Fruit fly (Drosophila melanogaster): ENCODE data around the gene CG15160.
A peak's percentile ranks its signal among the peaks of the same experiment; 100 is the strongest.

The CG15160 gene

dm6 chr2L:18557965-18558537, 32.6 kb upstream of the CG15160 start:
- TF ChIP-seq esn (GFP tag; optimal IDR thresholded peaks at IDR 0.05) = peak; percentile 65
- TF ChIP-seq CG7368 (GFP tag; optimal IDR thresholded peaks at IDR 0.05) = peak; percentile 64
- peak; percentile 41 for TF ChIP-seq Met (GFP tag; optimal IDR thresholded peaks at IDR 0.05)
- no peak for TF ChIP-seq vri (GFP tag; optimal IDR thresholded peaks at IDR 0.05)
- peak; percentile 71 for TF ChIP-seq CG8632 (GFP tag; optimal IDR thresholded peaks at IDR 0.05)
- peak; percentile 64 for TF ChIP-seq CG3919 (GFP tag; optimal IDR thresholded peaks at IDR 0.05)
- TF ChIP-seq OdsH (GFP tag; optimal IDR thresholded peaks at IDR 0.05) = peak; percentile 75
- TF ChIP-seq CG6792 (GFP tag; optimal IDR thresholded peaks at IDR 0.05) = peak; percentile 70
- no peak for TF ChIP-seq Eip93F (GFP tag; optimal IDR thresholded peaks at IDR 0.05)
- no peak for TF ChIP-seq dac (GFP tag; optimal IDR thresholded peaks at IDR 0.05)
- TF ChIP-seq CG10631 (GFP tag; optimal IDR thresholded peaks at IDR 0.05) = peak; percentile 71
- TF ChIP-seq eg (GFP tag; IDR thresholded peaks at IDR 0.05) = peak; percentile 89
- peak; percentile 89 for TF ChIP-seq CG15336 (GFP tag; IDR thresholded peaks at IDR 0.05)
- TF ChIP-seq CG8119 (GFP tag; IDR thresholded peaks at IDR 0.05) = peak; percentile 84
- peak; percentile 49 for TF ChIP-seq fkh (GFP tag; optimal IDR thresholded peaks at IDR 0.05)
- peak; percentile 86 for TF ChIP-seq Ets96B (tag; optimal IDR thresholded peaks at IDR 0.05)
- peak; percentile 18 for TF ChIP-seq CG31627 (GFP tag; optimal IDR thresholded peaks at IDR 0.05)
- peak; percentile 31 for TF ChIP-seq CG8319 (GFP tag; optimal IDR thresholded peaks at IDR 0.05)
- TF ChIP-seq CG32006 (GFP tag; optimal IDR thresholded peaks at IDR 0.05) = peak; percentile 84
- TF ChIP-seq pdm3 (GFP tag; optimal IDR thresholded peaks at IDR 0.05) = peak; percentile 53
- TF ChIP-seq Blimp-1 (GFP tag; optimal IDR thresholded peaks at IDR 0.05) = peak; percentile 11
- TF ChIP-seq net (GFP tag; optimal IDR thresholded peaks at IDR 0.05) = peak; percentile 67
- TF ChIP-seq CG11762 (GFP tag; optimal IDR thresholded peaks at IDR 0.05; ENCODE audit: insufficient read depth) = peak; percentile 68
- peak; percentile 33 for TF ChIP-seq CG1621 (tag; optimal IDR thresholded peaks at IDR 0.05)
- TF ChIP-seq achi (GFP tag; optimal IDR thresholded peaks at IDR 0.05) = peak; percentile 72
- peak; percentile 77 for TF ChIP-seq acj6 (GFP tag; optimal IDR thresholded peaks at IDR 0.05)
- peak; percentile 58 for TF ChIP-seq CG16779 (tag; optimal IDR thresholded peaks at IDR 0.05)
- peak; percentile 80 for TF ChIP-seq CG11294 (GFP tag; IDR thresholded peaks at IDR 0.05)
- peak; percentile 93 for TF ChIP-seq CG6163 (GFP tag; IDR thresholded peaks at IDR 0.05)
- peak; percentile 47 for TF ChIP-seq CG11902 (GFP tag; optimal IDR thresholded peaks at IDR 0.05)
- TF ChIP-seq Eip78C (GFP tag) = peak; percentile 88
- TF ChIP-seq CG3032 (tag; optimal IDR thresholded peaks at IDR 0.05) = peak; percentile 62
- TF ChIP-seq Sox102F (GFP tag; optimal IDR thresholded peaks at IDR 0.05) = peak; percentile 26
- TF ChIP-seq Hr4 (GFP tag; optimal IDR thresholded peaks at IDR 0.05) = peak; percentile 86
- peak; percentile 38 for TF ChIP-seq lz (GFP tag; optimal IDR thresholded peaks at IDR 0.05)
- TF ChIP-seq Sox15 (GFP tag; optimal IDR thresholded peaks at IDR 0.05) = no peak
- TF ChIP-seq Eip75B (GFP tag; optimal IDR thresholded peaks at IDR 0.05) = peak; percentile 75
- peak; percentile 70 for TF ChIP-seq CG10669 (GFP tag; optimal IDR thresholded peaks at IDR 0.05)
- peak; percentile 39 for TF ChIP-seq Sox14 (GFP tag; optimal IDR thresholded peaks at IDR 0.05)
- TF ChIP-seq fd85E (GFP tag; optimal IDR thresholded peaks at IDR 0.05) = no peak
- no peak for TF ChIP-seq CG6854 (GFP tag; optimal IDR thresholded peaks at IDR 0.05)
- peak; percentile 48 for TF ChIP-seq dsx (GFP tag; optimal IDR thresholded peaks at IDR 0.05; ENCODE audit: poor library complexity, severe bottlenecking)
- peak in 1 of 2 experiments; percentile 54 for TF ChIP-seq salr (GFP tag; optimal IDR thresholded peaks at IDR 0.05)
- TF ChIP-seq spab (GFP tag; optimal IDR thresholded peaks at IDR 0.05) = peak; percentile 52
- peak; percentile 10 to 55 for TF ChIP-seq ss (GFP tag; optimal IDR thresholded peaks at IDR 0.05)
- TF ChIP-seq Hr38 (GFP tag; optimal IDR thresholded peaks at IDR 0.05) = no peak
- peak; percentile 72 for TF ChIP-seq CG6276 (GFP tag; optimal IDR thresholded peaks at IDR 0.05)
- TF ChIP-seq Gug (GFP tag; IDR thresholded peaks at IDR 0.05) = peak; percentile 72
- TF ChIP-seq Smox (GFP tag; optimal IDR thresholded peaks at IDR 0.05) = peak; percentile 24
- TF ChIP-seq Lpt (GFP tag; optimal IDR thresholded peaks at IDR 0.05) = peak; percentile 49
- peak; percentile 27 for TF ChIP-seq CG9139 (GFP tag; optimal IDR thresholded peaks at IDR 0.05)
